Worm (Caenorhabditis elegans) whole organism, mixed stage, embryonic: ENCODE measurements around the gene srsx-3.

ENCODE experiments used
- M03D4.4 ChIP-seq: sonication (generic microtip); optimal IDR thresholded peaks from 2 replicates; lab custom pipeline; 2017; ENCODE audit warnings: mild to moderate bottlenecking, missing genetic modification characterization, missing compliant biosample characterization
- bed-3 ChIP-seq: fragments of 200-800 bp; sonication (Bioruptor generic); optimal IDR thresholded peaks from 3 replicates; lab custom pipeline; 2018; ENCODE audit warnings: mild to moderate bottlenecking, missing genetic modification characterization, moderate library complexity, missing compliant biosample characterization
- blmp-1 ChIP-seq: fragments of 150-350 bp; optimal IDR thresholded peaks from 2 replicates; lab custom pipeline; 2014; ENCODE audit warnings: missing biosample characterization, missing genetic modification characterization
- elt-3 ChIP-seq: fragments of 150-350 bp; optimal IDR thresholded peaks from 2 replicates; lab custom pipeline; 2014; ENCODE audit warnings: missing biosample characterization, missing genetic modification characterization
- lsy-2 ChIP-seq: fragments of 150-350 bp; optimal IDR thresholded peaks from 2 replicates; lab custom pipeline; 2014; ENCODE audit warnings: missing biosample characterization, missing genetic modification characterization
- mab-5 ChIP-seq: fragments of 150-350 bp; optimal IDR thresholded peaks from 2 replicates; lab custom pipeline; 2014; ENCODE audit warnings: missing biosample characterization, missing genetic modification characterization
- nhr-12 ChIP-seq: fragments of 150-350 bp; optimal IDR thresholded peaks from 2 replicates; lab custom pipeline; 2014; ENCODE audit warnings: missing biosample characterization, missing genetic modification characterization
- nhr-76 ChIP-seq: sonication (generic microtip); optimal IDR thresholded peaks from 2 replicates; lab custom pipeline; 2017; ENCODE audit warnings: missing biosample characterization, missing genetic modification characterization
- sem-2 ChIP-seq: fragments of 200-800 bp; sonication (Bioruptor generic); optimal IDR thresholded peaks from 2 replicates; lab custom pipeline; 2018; ENCODE audit warnings: mild to moderate bottlenecking, missing genetic modification characterization, missing compliant biosample characterization
- snpc-4 ChIP-seq: fragments of 150-350 bp; optimal IDR thresholded peaks from 2 replicates; lab custom pipeline; 2014; ENCODE audit warnings: missing biosample characterization, missing genetic modification characterization
- sptf-1 ChIP-seq: sonication (generic microtip); optimal IDR thresholded peaks from 2 replicates; lab custom pipeline; 2017; ENCODE audit warnings: mild to moderate bottlenecking, missing genetic modification characterization, moderate library complexity, missing compliant biosample characterization
- unc-39 ChIP-seq: fragments of 150-350 bp; optimal IDR thresholded peaks from 2 replicates; lab custom pipeline; 2014; ENCODE audit warnings: missing biosample characterization, missing genetic modification characterization
- unc-62 ChIP-seq: fragments of 150-350 bp; optimal IDR thresholded peaks from 2 replicates; lab custom pipeline; 2014; ENCODE audit warnings: missing biosample characterization, missing genetic modification reagents, missing genetic modification characterization
- ztf-11 ChIP-seq: fragments of 150-350 bp; optimal IDR thresholded peaks from 2 replicates; lab custom pipeline; 2014; ENCODE audit warnings: missing biosample characterization, missing genetic modification characterization

DNA sequence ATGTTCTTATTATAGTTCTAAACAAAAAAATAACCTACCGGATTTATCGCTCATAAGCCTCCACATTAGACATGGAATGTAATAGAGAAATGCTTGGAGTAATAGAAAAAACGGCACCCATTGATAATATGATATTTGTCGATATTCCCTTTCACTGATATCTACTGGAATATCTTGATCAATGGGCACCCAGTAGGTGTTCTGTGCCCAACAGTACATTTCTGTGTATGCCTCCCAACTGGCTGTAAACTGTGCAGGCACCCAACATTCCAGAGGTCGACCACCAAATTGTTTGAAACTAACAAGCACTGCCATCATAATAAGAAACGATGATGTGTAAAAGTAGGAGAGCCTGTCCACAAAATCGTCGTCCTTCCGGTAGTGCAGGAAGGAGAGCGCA, 27.4 kb upstream of the srsx-3 start:
- TF ChIP-seq blmp-1 (no peak), unc-62 (no peak), nhr-76 (tag; lab: Kevin White, UChicago) (no peak), ztf-11 (tag; lab: Kevin White, UChicago) (no peak), sem-2 (GFP tag; lab: Kevin White, UChicago) (no peak), sptf-1 (tag; lab: Kevin White, UChicago) (no peak), nhr-12 (tag; lab: Kevin White, UChicago) (no peak), unc-39 (tag; lab: Kevin White, UChicago) (no peak), lsy-2 (tag; lab: Kevin White, UChicago) (no peak), M03D4.4 (tag; lab: Kevin White, UChicago) (no peak), mab-5 (tag; lab: Kevin White, UChicago) (no peak), snpc-4 (tag; lab: Kevin White, UChicago) (no peak), elt-3 (no peak), bed-3 (GFP tag; lab: Kevin White, UChicago) (no peak)
